Fruit fly (Drosophila melanogaster) whole organism, adult: ENCODE results near the gene CG32212.

ENCODE experiments used
- CG1620 ChIP-seq: fragments of 200-800 bp; sonication (Bioruptor generic); optimal IDR thresholded peaks from 2 replicates; lab custom pipeline; 2016; ENCODE audit warnings: missing biosample characterization, missing genetic modification characterization
- CG5204 ChIP-seq: fragments of 200-800 bp; sonication (Bioruptor generic); optimal IDR thresholded peaks from 2 replicates; lab custom pipeline; 2016; ENCODE audit warnings: missing biosample characterization, missing genetic modification characterization
- CG7101 ChIP-seq: fragments of 200-800 bp; sonication (Bioruptor generic); optimal IDR thresholded peaks from 2 replicates; lab custom pipeline; 2018; ENCODE audit warnings: missing biosample characterization, mild to moderate bottlenecking, missing genetic modification characterization, moderate library complexity
- cic ChIP-seq: fragments of 200-800 bp; sonication (Bioruptor generic); optimal IDR thresholded peaks from 2 replicates; lab custom pipeline; 2017; ENCODE audit warnings: missing biosample characterization, mild to moderate bottlenecking, missing genetic modification characterization, moderate library complexity
- kay ChIP-seq: fragments of 200-800 bp; sonication (Bioruptor generic); peaks from one replicate; lab custom pipeline; 2016; ENCODE audit warnings: missing biosample characterization, missing genetic modification characterization, borderline replicate concordance
- toe ChIP-seq: fragments of 200-800 bp; sonication (Bioruptor generic); optimal IDR thresholded peaks from 2 replicates; lab custom pipeline; 2016; ENCODE audit warnings: missing biosample characterization, missing genetic modification characterization

DNA sequence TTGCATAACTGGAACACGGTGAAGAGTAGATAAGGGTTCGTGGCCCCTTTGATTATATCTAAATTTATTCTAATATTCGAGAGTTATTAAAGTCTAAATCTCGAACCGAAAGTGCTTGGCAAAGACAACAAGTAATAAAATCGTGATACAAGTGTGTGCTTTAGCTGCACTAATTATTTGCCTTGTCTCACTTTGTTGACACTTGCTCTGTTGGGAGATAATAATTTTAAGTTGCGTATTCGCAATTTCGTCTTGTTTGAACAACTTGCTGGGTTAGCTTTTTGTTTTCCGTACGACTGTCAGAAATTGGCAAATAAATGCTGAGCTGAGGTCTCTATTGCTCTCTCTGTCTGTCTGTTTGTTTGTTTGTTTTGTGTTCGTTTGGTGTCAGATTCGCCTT, 17.4 kb downstream of the CG32212 start:
- TF ChIP-seq CG7101 (tag; lab: Kevin White, UChicago) = peak; percentile 39
- peak; percentile 11 for TF ChIP-seq cic
- no peak for TF ChIP-seq toe (GFP tag; lab: Kevin White, UChicago)
- no peak for TF ChIP-seq CG5204 (GFP tag; lab: Kevin White, UChicago)
- no peak for TF ChIP-seq CG1620 (GFP tag; lab: Kevin White, UChicago)
- TF ChIP-seq kay (GFP tag; lab: Kevin White, UChicago) = no peak
